Worm (Caenorhabditis elegans) whole organism, L4 larva: Measurements from ENCODE around the gene F58B4.6.

Experiments
- F10B5.3 ChIP-seq: sonication (generic microtip); optimal IDR thresholded peaks from 2 replicates; lab custom pipeline; 2016; ENCODE audit warnings: mild to moderate bottlenecking, missing genetic modification characterization, missing compliant biosample characterization
- F26F4.8 ChIP-seq: fragments of 200-800 bp; sonication (Bioruptor generic); conservative IDR thresholded peaks from 2 replicates; pipeline ENCODE4 v1.3.6; 2022; ENCODE audit warnings: missing genetic modification characterization, missing compliant biosample characterization
- Y105C5A.15 ChIP-seq: fragments of 200-800 bp; sonication (Bioruptor generic); IDR thresholded peaks from 2 replicates; pipeline ENCODE4 v1.3.6; 2022; ENCODE audit warnings: missing genetic modification characterization, missing compliant biosample characterization
- ZK337.2 ChIP-seq: fragments of 200-800 bp; sonication (Bioruptor generic); IDR thresholded peaks from 2 replicates; pipeline ENCODE4 v1.3.6; 2022; ENCODE audit warnings: missing genetic modification reagents, missing genetic modification characterization, missing compliant biosample characterization
- aha-1 ChIP-seq: fragments of 150-350 bp; peaks from one replicate; lab custom pipeline; 2014; ENCODE audit warnings: missing biosample characterization, missing genetic modification characterization
- aly-2 ChIP-seq: sonication (generic microtip); optimal IDR thresholded peaks from 2 replicates; lab custom pipeline; 2018; ENCODE audit warnings: missing biosample characterization, missing genetic modification characterization
- ama-1 ChIP-seq: fragments of 150-350 bp; optimal IDR thresholded peaks from 2 replicates; lab custom pipeline; 2014; ENCODE audit warnings: inconsistent platforms, mixed read lengths
- ceh-20 ChIP-seq: fragments of 200-800 bp; sonication (Bioruptor generic); IDR thresholded peaks from 2 replicates; pipeline ENCODE4 v1.3.6; 2022; ENCODE audit warnings: missing genetic modification reagents, missing genetic modification characterization, missing compliant biosample characterization
- ceh-28 ChIP-seq: fragments of 150-350 bp; optimal IDR thresholded peaks from 2 replicates; lab custom pipeline; 2014; ENCODE audit warnings: missing biosample characterization, missing genetic modification reagents, missing genetic modification characterization
- ceh-32 ChIP-seq: sonication (generic microtip); optimal IDR thresholded peaks from 2 replicates; lab custom pipeline; 2016; ENCODE audit warnings: mild to moderate bottlenecking, missing genetic modification characterization, missing compliant biosample characterization; ENCODE audit not compliant: poor library complexity
- cey-2 ChIP-seq: sonication (generic microtip); optimal IDR thresholded peaks from 3 replicates; lab custom pipeline; 2017; ENCODE audit warnings: missing genetic modification characterization, mild to moderate bottlenecking, missing compliant biosample characterization, antibody characterized with exemption, borderline replicate concordance; ENCODE audit not compliant: insufficient read depth
- daf-16 ChIP-seq, 3 experiments: sonication (generic microtip); optimal IDR thresholded peaks; 2 replicates each; lab custom pipeline; 2016 to 2017; ENCODE audit warnings: missing genetic modification characterization in 3 of 3, missing genetic modification reagents in 3 of 3, mild to moderate bottlenecking in 2 of 3, missing compliant biosample characterization in 2 of 3, missing biosample characterization in 1 of 3, moderate library complexity in 1 of 3
- daf-8 ChIP-seq: fragments of 200-800 bp; sonication (Bioruptor generic); IDR thresholded peaks from 2 replicates; pipeline ENCODE4 v1.3.6; 2022; ENCODE audit warnings: missing genetic modification characterization, missing compliant biosample characterization
- dmd-8 ChIP-seq: fragments of 200-800 bp; sonication (Bioruptor generic); IDR thresholded peaks from 2 replicates; pipeline ENCODE4 v1.3.6; 2022; ENCODE audit warnings: missing genetic modification characterization, missing compliant biosample characterization
- dmd-9 ChIP-seq: fragments of 200-800 bp; sonication (Bioruptor generic); IDR thresholded peaks from 2 replicates; pipeline ENCODE4 v1.3.6; 2022; ENCODE audit warnings: missing genetic modification reagents, missing genetic modification characterization, missing compliant biosample characterization
- egl-43 ChIP-seq: fragments of 200-800 bp; sonication (Bioruptor generic); IDR thresholded peaks from 2 replicates; pipeline ENCODE4 v1.3.6; 2022; ENCODE audit warnings: missing genetic modification reagents, missing genetic modification characterization, missing compliant biosample characterization
- fkh-10 ChIP-seq: fragments of 150-350 bp; optimal IDR thresholded peaks from 2 replicates; lab custom pipeline; 2014; ENCODE audit warnings: missing biosample characterization, missing genetic modification reagents, missing genetic modification characterization
- fos-1 ChIP-seq: fragments of 150-350 bp; optimal IDR thresholded peaks from 2 replicates; lab custom pipeline; 2014; ENCODE audit warnings: missing biosample characterization, missing genetic modification characterization
- gei-8 ChIP-seq: fragments of 200-800 bp; sonication (Bioruptor generic); optimal IDR thresholded peaks from 2 replicates; lab custom pipeline; 2018; ENCODE audit warnings: mild to moderate bottlenecking, missing genetic modification characterization, missing compliant biosample characterization
- hif-1 ChIP-seq, 2 experiments: sonication (generic microtip); optimal IDR thresholded peaks; 2 replicates each; lab custom pipeline; 2016 to 2017; ENCODE audit warnings: missing compliant biosample characterization in 2 of 2, missing genetic modification characterization in 2 of 2, missing genetic modification reagents in 2 of 2, missing genotype in 2 of 2, mild to moderate bottlenecking in 1 of 2
- hlh-11 ChIP-seq: fragments of 200-800 bp; sonication (Bioruptor generic); optimal IDR thresholded peaks from 2 replicates; lab custom pipeline; 2018; ENCODE audit warnings: mild to moderate bottlenecking, missing genetic modification characterization, missing compliant biosample characterization
- lin-1 ChIP-seq: fragments of 200-800 bp; sonication (Bioruptor generic); IDR thresholded peaks from 2 replicates; pipeline ENCODE4 v1.3.6; 2022; ENCODE audit warnings: missing genetic modification reagents, missing genetic modification characterization, missing compliant biosample characterization
- lin-15B ChIP-seq: fragments of 150-350 bp; sonication (generic microtip); optimal IDR thresholded peaks from 3 replicates; lab custom pipeline; 2014; ENCODE audit warnings: missing biosample characterization, missing genetic modification characterization
- lin-38 ChIP-seq: fragments of 200-800 bp; sonication (Bioruptor generic); IDR thresholded peaks from 2 replicates; pipeline ENCODE4 v1.3.6; 2022; ENCODE audit warnings: missing genetic modification reagents, missing genetic modification characterization, missing compliant biosample characterization
- lsy-2 ChIP-seq, 2 experiments: fragments of 150-350 bp in 1 of 2; sonication (generic microtip) in 1 of 2; optimal IDR thresholded peaks; 2 replicates each; lab custom pipeline; 2014 to 2017; ENCODE audit warnings: missing biosample characterization in 2 of 2, missing genetic modification characterization in 2 of 2
- madf-9 ChIP-seq: fragments of 200-800 bp; sonication (Bioruptor generic); conservative IDR thresholded peaks from 2 replicates; pipeline ENCODE4 v1.3.6; 2022; ENCODE audit warnings: missing genetic modification reagents, missing genetic modification characterization, missing compliant biosample characterization
- mdl-1 ChIP-seq, 2 experiments: fragments of 150-350 bp in 1 of 2; sonication (generic microtip) in 1 of 2; optimal IDR thresholded peaks; 2 replicates each; lab custom pipeline; 2014 to 2017; ENCODE audit warnings: missing biosample characterization in 2 of 2, missing genetic modification characterization in 2 of 2
- mep-1 ChIP-seq: fragments of 150-350 bp; sonication (generic microtip); optimal IDR thresholded peaks from 3 replicates; lab custom pipeline; 2014; ENCODE audit warnings: missing biosample characterization, missing genetic modification characterization
- mes-2 ChIP-seq: sonication (generic microtip); optimal IDR thresholded peaks from 2 replicates; lab custom pipeline; 2016; ENCODE audit warnings: missing genotype, mild to moderate bottlenecking, missing genetic modification characterization, missing compliant biosample characterization; ENCODE audit not compliant: poor library complexity, severe bottlenecking
- mxl-2 ChIP-seq: fragments of 200-800 bp; sonication (Bioruptor generic); conservative IDR thresholded peaks from 2 replicates; pipeline ENCODE4 v1.3.6; 2022; ENCODE audit warnings: missing genetic modification reagents, missing genetic modification characterization, missing compliant biosample characterization
- nhr-10 ChIP-seq: fragments of 150-350 bp; optimal IDR thresholded peaks from 2 replicates; lab custom pipeline; 2014; ENCODE audit warnings: missing biosample characterization, missing genetic modification characterization
- nhr-28 ChIP-seq: fragments of 150-350 bp; optimal IDR thresholded peaks from 2 replicates; lab custom pipeline; 2014; ENCODE audit warnings: missing biosample characterization, missing genetic modification characterization
- nhr-41 ChIP-seq: fragments of 200-800 bp; sonication (Bioruptor generic); IDR thresholded peaks from 2 replicates; pipeline ENCODE4 v1.3.6; 2022; ENCODE audit warnings: missing genetic modification reagents, missing genetic modification characterization, missing compliant biosample characterization
- nhr-42 ChIP-seq: fragments of 200-800 bp; sonication (Bioruptor generic); IDR thresholded peaks from 2 replicates; pipeline ENCODE4 v1.3.6; 2022; ENCODE audit warnings: missing genetic modification characterization, missing compliant biosample characterization
- nhr-6 ChIP-seq: fragments of 150-350 bp; optimal IDR thresholded peaks from 2 replicates; lab custom pipeline; 2014; ENCODE audit warnings: missing biosample characterization, missing genetic modification characterization
- nhr-77 ChIP-seq: fragments of 150-350 bp; optimal IDR thresholded peaks from 2 replicates; lab custom pipeline; 2014; ENCODE audit warnings: missing biosample characterization, missing genetic modification characterization
- rbr-2 ChIP-seq: sonication (generic microtip); optimal IDR thresholded peaks from 2 replicates; lab custom pipeline; 2016; ENCODE audit warnings: missing genotype, missing genetic modification characterization, missing compliant biosample characterization
- saeg-2 ChIP-seq: fragments of 200-800 bp; sonication (Bioruptor generic); IDR thresholded peaks from 2 replicates; pipeline ENCODE4 v1.3.6; 2022; ENCODE audit warnings: missing genetic modification reagents, missing genetic modification characterization, missing compliant biosample characterization
- skn-1 ChIP-seq: fragments of 150-350 bp; optimal IDR thresholded peaks from 2 replicates; lab custom pipeline; 2014; ENCODE audit warnings: missing biosample characterization, missing genetic modification characterization
- tag-97 ChIP-seq: fragments of 200-800 bp; sonication (Bioruptor generic); IDR thresholded peaks from 2 replicates; pipeline ENCODE4 v1.3.6; 2022; ENCODE audit warnings: missing genetic modification characterization, missing compliant biosample characterization
- unc-130 ChIP-seq: sonication (generic microtip); optimal IDR thresholded peaks from 2 replicates; lab custom pipeline; 2016; ENCODE audit warnings: missing genetic modification reagents, missing genetic modification characterization, missing compliant biosample characterization
- unc-62 ChIP-seq, 3 experiments: fragments of 150-350 bp in 1 of 3; sonication (generic microtip); optimal IDR thresholded peaks in 2 of 3; peaks in 1 of 3; 1 replicate in 1 of 3; 2 replicates in 2 of 3; lab custom pipeline; 2014 to 2017; ENCODE audit warnings: missing biosample characterization in 3 of 3, missing genetic modification characterization in 3 of 3, missing genetic modification reagents in 3 of 3, missing genotype in 1 of 3
- zfp-2 ChIP-seq: sonication (generic microtip); optimal IDR thresholded peaks from 2 replicates; lab custom pipeline; 2016; ENCODE audit warnings: mild to moderate bottlenecking, missing genetic modification characterization, missing compliant biosample characterization
- zfp-3 ChIP-seq: fragments of 200-800 bp; sonication (Bioruptor generic); conservative IDR thresholded peaks from 2 replicates; pipeline ENCODE4 v1.3.6; 2022; ENCODE audit warnings: missing genetic modification reagents, missing genetic modification characterization, missing compliant biosample characterization

The F58B4.6 gene

ce11 chrV:10924731-10925130 lies at the start of gene F58B4.6:
TSS of gene F58B4.6 (plus strand) at chrV:10925031.
- TF ChIP-seq cey-2 (no peak), madf-9 (GFP tag; lab: Robert Waterston, UW) (no peak), saeg-2 (GFP tag; lab: Robert Waterston, UW) (no peak), unc-130 (GFP tag; lab: Kevin White, UChicago) (no peak), fkh-10 (no peak), ZK337.2 (GFP tag; lab: Robert Waterston, UW) (no peak), ceh-20 (GFP tag; lab: Robert Waterston, UW) (no peak), lin-15B (tag; lab: Kevin White, UChicago) (no peak)
- TF ChIP-seq, all 104 proteins: peak for 0

- TF ChIP-seq hif-1 (tag; optimal IDR thresholded peaks at IDR 0.05; lab: Kevin White, UChicago) = peak in 1 of 2 experiments; percentile 85
- TF ChIP-seq saeg-2 (GFP tag; lab: Robert Waterston, UW) = no peak
- TF ChIP-seq mxl-2 (GFP tag; lab: Robert Waterston, UW) = no peak
- TF ChIP-seq lsy-2 (tag; optimal IDR thresholded peaks at IDR 0.05; lab: Kevin White, UChicago) = peak in 1 of 2 experiments; percentile 51
- peak in 1 of 2 experiments; percentile 14 for TF ChIP-seq unc-62 (GFP tag; optimal IDR thresholded peaks at IDR 0.05 in 1 of 2; lab: Kevin White, UChicago)
- no peak for TF ChIP-seq unc-62 (tag; optimal IDR thresholded peaks at IDR 0.05; lab: Kevin White, UChicago)
- TF ChIP-seq nhr-28 (tag; lab: Kevin White, UChicago) = peak; percentile 12
- peak; percentile 97 for TF ChIP-seq aha-1 (tag; lab: Kevin White, UChicago)
- TF ChIP-seq hlh-11 (tag; lab: Kevin White, UChicago) = peak; percentile 12
- TF ChIP-seq mdl-1 (tag; optimal IDR thresholded peaks at IDR 0.05; lab: Kevin White, UChicago) = peak in 1 of 2 experiments; percentile 4
- no peak for TF ChIP-seq ceh-32 (tag; lab: Kevin White, UChicago)
Observed at ce11 chrV:10876512-10876911, 48.3 kb upstream of the F58B4.6 start.

ce11 chrV:10877808-10878600 lies 46.8 kb upstream of the F58B4.6 start:
- TF ChIP-seq tag-97 = no peak
- no peak for TF ChIP-seq ceh-28 (tag; lab: Kevin White, UChicago)
- no peak for TF ChIP-seq F26F4.8 (GFP tag; lab: Robert Waterston, UW)
- no peak for TF ChIP-seq F10B5.3 (tag; lab: Kevin White, UChicago)
- no peak for TF ChIP-seq nhr-6 (tag; lab: Kevin White, UChicago)
- TF ChIP-seq lin-1 (GFP tag; lab: Robert Waterston, UW) = 0 out of 2 replicates have a peak, but pooled peaks have one; percentile 29
- no peak for TF ChIP-seq nhr-41 (GFP tag; lab: Robert Waterston, UW)
- no peak for TF ChIP-seq dmd-9 (GFP tag; lab: Robert Waterston, UW)
- no peak for TF ChIP-seq Y105C5A.15 (GFP tag; lab: Robert Waterston, UW)
- TF ChIP-seq lsy-2 (tag; optimal IDR thresholded peaks at IDR 0.05; lab: Kevin White, UChicago) = no peak
- TF ChIP-seq daf-16 (GFP tag; optimal IDR thresholded peaks at IDR 0.05; lab: Kevin White, UChicago) = no peak
- TF ChIP-seq daf-16 (tag; optimal IDR thresholded peaks at IDR 0.05; lab: Kevin White, UChicago) = peak; percentile 97
- no peak for TF ChIP-seq rbr-2
- TF ChIP-seq skn-1 = no peak
- no peak for TF ChIP-seq egl-43 (GFP tag; lab: Robert Waterston, UW)
- no peak for TF ChIP-seq zfp-2 (tag; lab: Kevin White, UChicago)
- TF ChIP-seq madf-9 (GFP tag; lab: Robert Waterston, UW) = no peak
- TF ChIP-seq mes-2 (tag; lab: Kevin White, UChicago) = no peak
- TF ChIP-seq nhr-77 = peak; percentile 53
- no peak for TF ChIP-seq gei-8
- TF ChIP-seq nhr-10 (tag; lab: Kevin White, UChicago) = no peak
- TF ChIP-seq zfp-3 (GFP tag; lab: Robert Waterston, UW) = no peak
- TF ChIP-seq aly-2 (tag; lab: Kevin White, UChicago) = no peak
- TF ChIP-seq mep-1 = no peak
- no peak for TF ChIP-seq nhr-42
- TF ChIP-seq nhr-28 (tag; lab: Kevin White, UChicago) = peak; percentile 85
- TF ChIP-seq daf-8 = no peak
- no peak for TF ChIP-seq ceh-32 (tag; lab: Kevin White, UChicago)
- TF ChIP-seq hlh-11 (tag; lab: Kevin White, UChicago) = peak; percentile 84
- TF ChIP-seq fos-1 (tag; lab: Kevin White, UChicago) = no peak
- no peak for TF ChIP-seq lin-38 (GFP tag; lab: Robert Waterston, UW)
- TF ChIP-seq ama-1 (lab: Kevin White, UChicago) = no peak
- no peak for TF ChIP-seq dmd-8 (GFP tag; lab: Robert Waterston, UW)
